Worm (Caenorhabditis elegans): Measurements from ENCODE around the gene ttb-1.

ttb-1 gene

ce11 chrV:150059-150458 is 6.6 kb upstream of the ttb-1 start:
- TF ChIP-seq ztf-28 (GFP tag; IDR thresholded peaks at IDR 0.05) (no peak), zfh-2 (GFP tag; conservative IDR thresholded peaks at IDR 0.05) (no peak), nhr-90 (tag; optimal IDR thresholded peaks at IDR 0.05) (no peak), mxl-1 (tag; optimal IDR thresholded peaks at IDR 0.05) (no peak), Y79H2A.3 (GFP tag; conservative IDR thresholded peaks at IDR 0.05) (no peak), nhr-80 (tag; optimal IDR thresholded peaks at IDR 0.05) (no peak), let-607 (tag; optimal IDR thresholded peaks at IDR 0.05) (no peak), aptf-3 (GFP tag; IDR thresholded peaks at IDR 0.05) (no peak), D2030.7 (GFP tag; IDR thresholded peaks at IDR 0.05) (no peak), B0019.2 (GFP tag; conservative IDR thresholded peaks at IDR 0.05) (no peak)

ce11 chrV:151310-151709 is 5.3 kb upstream of the ttb-1 start, which contains the start of gene W03F9.4:
Gene W03F9.4, minus strand, starts transcription at chrV:151388.
- TF ChIP-seq F39B2.1 (GFP tag; IDR thresholded peaks at IDR 0.05), result no peak
- peak; percentile 73 for TF ChIP-seq nhr-80 (tag; optimal IDR thresholded peaks at IDR 0.05)

DNA sequence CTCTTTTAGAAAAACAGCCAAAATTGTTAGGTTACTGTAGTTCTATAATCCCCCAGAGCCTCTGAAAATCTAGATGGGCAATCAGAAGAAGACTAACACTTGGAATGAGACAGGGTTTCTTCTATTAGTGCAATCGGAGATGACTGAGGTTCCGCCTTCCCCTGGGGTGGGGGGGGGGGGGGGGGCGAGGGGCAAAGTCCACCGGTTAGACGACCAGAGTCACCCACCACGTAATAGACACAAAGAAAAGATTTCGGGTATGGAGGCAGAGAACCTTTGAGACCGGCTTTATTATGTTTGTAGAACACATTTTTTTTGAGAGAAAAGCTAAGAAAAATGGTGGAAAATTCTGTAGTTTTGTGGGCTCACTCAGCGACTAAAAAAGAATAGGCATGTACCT is 4.5 kb upstream of the ttb-1 start:
- peak; percentile 87 for TF ChIP-seq zfh-2 (GFP tag; conservative IDR thresholded peaks at IDR 0.05)
- TF ChIP-seq egrh-3 (GFP tag; IDR thresholded peaks at IDR 0.05), result peak; percentile 62; the same call in 1 of the 2 replicates
- TF ChIP-seq ccch-3 (GFP tag; optimal IDR thresholded peaks at IDR 0.05), result no peak

- TF ChIP-seq ceh-40 (GFP tag; IDR thresholded peaks at IDR 0.05) (no peak), F57C9.4 (tag; optimal IDR thresholded peaks at IDR 0.05) (no peak), lin-35 (GFP tag; optimal IDR thresholded peaks at IDR 0.05) (no peak), Y56A3A.18 (GFP tag; IDR thresholded peaks at IDR 0.05) (no peak), aptf-2 (GFP tag; conservative IDR thresholded peaks at IDR 0.05) (no peak), rcor-1 (GFP tag; IDR thresholded peaks at IDR 0.05) (no peak), zfh-2 (GFP tag; conservative IDR thresholded peaks at IDR 0.05) (no peak), D2030.7 (GFP tag; IDR thresholded peaks at IDR 0.05) (no peak), rpc-1 (optimal IDR thresholded peaks at IDR 0.05) (no peak), rpc-1 (tag; optimal IDR thresholded peaks at IDR 0.05) (no peak)
These were observed 2.8 kb upstream of the ttb-1 start for ce11 chrV:153867-154266.

- TF ChIP-seq hmg-1.2 (GFP tag; IDR thresholded peaks at IDR 0.05), result peak; percentile 78
- TF ChIP-seq madf-6 (GFP tag; IDR thresholded peaks at IDR 0.05), result 0 out of 2 replicates have a peak, but pooled peaks have one; percentile 30
- TF ChIP-seq C17E4.6 (GFP tag; IDR thresholded peaks at IDR 0.05), result no peak
- TF ChIP-seq Y53G8AR.9 (GFP tag; conservative IDR thresholded peaks at IDR 0.05), result 0 out of 2 replicates have a peak, but pooled peaks have one; percentile 44
- no peak for TF ChIP-seq F10E7.11 (tag; optimal IDR thresholded peaks at IDR 0.05)
- no peak for TF ChIP-seq bed-1 (GFP tag; IDR thresholded peaks at IDR 0.05)
- TF ChIP-seq attf-5 (GFP tag; optimal IDR thresholded peaks at IDR 0.05), result peak; percentile 7
- TF ChIP-seq zfh-2 (GFP tag; conservative IDR thresholded peaks at IDR 0.05), result peak; percentile 48; the same call in 1 of the 2 replicates
- 0 out of 2 replicates have a peak, but pooled peaks have one; percentile 43 for TF ChIP-seq dox-1 (GFP tag; IDR thresholded peaks at IDR 0.05)
- TF ChIP-seq nhr-80 (tag; optimal IDR thresholded peaks at IDR 0.05), result peak; percentile 29
- 0 out of 2 replicates have a peak, but pooled peaks have one; percentile 31 for TF ChIP-seq bed-2 (GFP tag; IDR thresholded peaks at IDR 0.05)
These were observed 1.4 kb upstream of the ttb-1 start for ce11 chrV:155215-155614.

DNA sequence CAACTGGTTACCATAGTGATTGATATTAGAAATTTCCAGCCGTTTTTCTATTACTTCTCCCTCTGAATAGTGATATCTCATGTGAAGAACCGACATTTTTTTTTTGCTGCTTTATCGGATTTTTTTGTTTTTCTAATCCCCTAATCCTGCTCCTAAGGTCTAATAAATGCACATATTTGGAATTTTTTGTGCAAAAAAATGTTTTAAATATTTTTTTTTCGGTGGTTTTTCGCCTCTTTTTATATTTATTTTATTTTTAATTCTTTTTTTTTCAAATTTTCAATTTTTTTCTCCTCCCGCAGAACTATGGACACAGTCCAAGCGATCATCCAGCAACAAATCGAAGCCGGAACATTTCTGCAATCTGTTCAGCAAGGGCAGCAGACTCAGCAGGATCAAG is 10.1 kb downstream of the ttb-1 start, which contains the start of gene Y108G3AL.2:
Y108G3AL.2 (plus strand) TSS at position 301 of the 400 bp plus-strand sequence.
- TF ChIP-seq madf-10 (tag; optimal IDR thresholded peaks at IDR 0.05) (no peak), lir-1 (GFP tag; conservative IDR thresholded peaks at IDR 0.05) (no peak), madf-6 (GFP tag; IDR thresholded peaks at IDR 0.05) (no peak)
